Fruit fly (Drosophila melanogaster) whole organism, pupa: ENCODE data around the gene CG4073.

Experiments used
- CG10348 ChIP-seq: fragments of 200-800 bp; sonication (Bioruptor generic); IDR thresholded peaks from 2 replicates; pipeline ENCODE4 v1.3.6; 2022; ENCODE audit warnings: missing biosample characterization, missing genetic modification characterization
- CG12605 ChIP-seq: fragments of 200-800 bp; sonication (Bioruptor generic); IDR thresholded peaks from 2 replicates; pipeline ENCODE4 v1.3.6; 2022; ENCODE audit warnings: missing biosample characterization, missing genetic modification characterization
- CG13204 ChIP-seq: fragments of 200-800 bp; sonication (Bioruptor generic); optimal IDR thresholded peaks from 2 replicates; lab custom pipeline; 2018; ENCODE audit warnings: missing biosample characterization, mild to moderate bottlenecking, missing genetic modification characterization, moderate library complexity
- CG14655 ChIP-seq: fragments of 200-800 bp; sonication (Bioruptor generic); optimal IDR thresholded peaks from 3 replicates; lab custom pipeline; 2017; ENCODE audit warnings: mild to moderate bottlenecking, missing biosample characterization, missing genetic modification reagents, missing genetic modification characterization
- CG15710 ChIP-seq: fragments of 200-800 bp; sonication (Bioruptor generic); optimal IDR thresholded peaks from 2 replicates; lab custom pipeline; 2018; ENCODE audit warnings: missing biosample characterization, mild to moderate bottlenecking, missing genetic modification characterization, moderate library complexity
- CG17806 ChIP-seq: fragments of 200-800 bp; sonication (Bioruptor generic); optimal IDR thresholded peaks from 2 replicates; lab custom pipeline; 2018; ENCODE audit warnings: missing biosample characterization, mild to moderate bottlenecking, missing genetic modification characterization, moderate library complexity
- CG32121 ChIP-seq: fragments of 200-800 bp; sonication (Bioruptor generic); IDR thresholded peaks from 2 replicates; pipeline ENCODE4 v1.3.6; 2022; ENCODE audit warnings: missing biosample characterization, missing genetic modification characterization
- CG34367 ChIP-seq: fragments of 200-800 bp; sonication (Bioruptor generic); optimal IDR thresholded peaks from 2 replicates; lab custom pipeline; 2018; ENCODE audit warnings: missing biosample characterization, mild to moderate bottlenecking, missing genetic modification characterization
- CG4496 ChIP-seq: fragments of 200-800 bp; sonication (Bioruptor generic); IDR thresholded peaks from 3 replicates; pipeline ENCODE4 v1.3.6; 2022; ENCODE audit warnings: missing biosample characterization, missing genetic modification characterization
- CG8159 ChIP-seq: fragments of 200-800 bp; sonication (Bioruptor generic); optimal IDR thresholded peaks from 3 replicates; lab custom pipeline; 2018; ENCODE audit warnings: missing biosample characterization, mild to moderate bottlenecking, missing genetic modification characterization, moderate library complexity
- CG8301 ChIP-seq: fragments of 200-800 bp; sonication (Bioruptor generic); optimal IDR thresholded peaks from 2 replicates; lab custom pipeline; 2018; ENCODE audit warnings: missing biosample characterization, mild to moderate bottlenecking, missing genetic modification characterization
- CG9948 ChIP-seq: fragments of 200-800 bp; sonication (Bioruptor generic); optimal IDR thresholded peaks from 2 replicates; lab custom pipeline; 2018; ENCODE audit warnings: missing biosample characterization, mild to moderate bottlenecking, missing genetic modification characterization, moderate library complexity
- D1 ChIP-seq: fragments of 200-800 bp; sonication (Bioruptor generic); optimal IDR thresholded peaks from 2 replicates; lab custom pipeline; 2018; ENCODE audit warnings: missing biosample characterization, mild to moderate bottlenecking, missing genetic modification characterization, moderate library complexity
- EcR ChIP-seq: fragments of 200-800 bp; sonication (Bioruptor generic); optimal IDR thresholded peaks from 3 replicates; lab custom pipeline; 2019; ENCODE audit warnings: missing biosample characterization, missing genetic modification characterization, mild to moderate bottlenecking, moderate library complexity, missing genetic modification reagents
- Ets98B ChIP-seq: fragments of 200-800 bp; sonication (Bioruptor generic); IDR thresholded peaks from 2 replicates; pipeline ENCODE4 v1.3.6; 2022; ENCODE audit warnings: missing biosample characterization, missing genetic modification characterization
- Pif1A ChIP-seq: fragments of 200-800 bp; sonication (Bioruptor generic); optimal IDR thresholded peaks from 3 replicates; lab custom pipeline; 2016; ENCODE audit warnings: missing biosample characterization, missing genetic modification characterization
- Pif1B ChIP-seq: fragments of 200-800 bp; sonication (Bioruptor generic); optimal IDR thresholded peaks from 3 replicates; lab custom pipeline; 2016; ENCODE audit warnings: missing biosample characterization, missing genetic modification characterization
- Snoo ChIP-seq: fragments of 200-800 bp; sonication (Bioruptor generic); optimal IDR thresholded peaks from 3 replicates; lab custom pipeline; 2017; ENCODE audit warnings: missing biosample characterization, mild to moderate bottlenecking, missing genetic modification characterization, inconsistent platforms
- fd96Ca ChIP-seq: fragments of 200-800 bp; sonication (Bioruptor generic); IDR thresholded peaks from 3 replicates; pipeline ENCODE4 v1.3.6; 2022; ENCODE audit warnings: missing biosample characterization, missing genetic modification characterization
- gl ChIP-seq: fragments of 200-800 bp; sonication (Bioruptor generic); optimal IDR thresholded peaks from 2 replicates; lab custom pipeline; 2018; ENCODE audit warnings: missing biosample characterization, mild to moderate bottlenecking, missing genetic modification characterization
- rn ChIP-seq: fragments of 200-800 bp; sonication (Bioruptor generic); IDR thresholded peaks from 2 replicates; pipeline ENCODE4 v1.3.6; 2022; ENCODE audit warnings: missing biosample characterization, missing genetic modification characterization

The CG4073 gene

dm6 chr3R:10714498-10714897 lies at the start of gene CG4073:
CG4073 (plus strand) TSS chr3R:10714798.
- TF ChIP-seq CG13204 (GFP tag; lab: Kevin White, UChicago) (no peak), CG34367 (tag; lab: Kevin White, UChicago) (no peak), CG4496 (GFP tag; lab: Robert Waterston, UW) (no peak), Ets98B (no peak), CG17806 (tag; lab: Kevin White, UChicago) (no peak), CG32121 (GFP tag; lab: Robert Waterston, UW) (no peak), CG8159 (no peak), CG15710 (no peak), Pif1A (no peak), CG8301 (tag; lab: Kevin White, UChicago) (no peak), CG10348 (GFP tag; lab: Robert Waterston, UW) (no peak), fd96Ca (GFP tag; lab: Robert Waterston, UW) (no peak), CG14655 (GFP tag; lab: Kevin White, UChicago) (no peak), Pif1B (GFP tag; lab: Kevin White, UChicago) (no peak), D1 (tag; lab: Kevin White, UChicago) (no peak), Snoo (tag; lab: Kevin White, UChicago) (no peak), CG12605 (no peak), CG9948 (tag; lab: Kevin White, UChicago) (no peak)

- TF ChIP-seq CG14655 (GFP tag; lab: Kevin White, UChicago), result peak; percentile 61
- peak; percentile 39 for TF ChIP-seq CG8159
- TF ChIP-seq fd96Ca (GFP tag; lab: Robert Waterston, UW), result peak; percentile 80
- TF ChIP-seq CG34367 (tag; lab: Kevin White, UChicago), result peak; percentile 61
- no peak for TF ChIP-seq CG9948 (tag; lab: Kevin White, UChicago)
- TF ChIP-seq Pif1A, result peak; percentile 60
- no peak for TF ChIP-seq CG10348 (GFP tag; lab: Robert Waterston, UW)
- no peak for TF ChIP-seq EcR
- peak; percentile 82 for TF ChIP-seq CG32121 (GFP tag; lab: Robert Waterston, UW)
- peak; percentile 8 for TF ChIP-seq CG17806 (tag; lab: Kevin White, UChicago)
- TF ChIP-seq rn (GFP tag; lab: Robert Waterston, UW), result peak; percentile 69
- TF ChIP-seq CG12605, result peak; percentile 71
- peak; percentile 79 for TF ChIP-seq Ets98B
- no peak for TF ChIP-seq Snoo (tag; lab: Kevin White, UChicago)
- TF ChIP-seq CG13204 (GFP tag; lab: Kevin White, UChicago), result peak; percentile 59
- TF ChIP-seq gl (tag; lab: Kevin White, UChicago), result peak; percentile 63
- peak; percentile 34 for TF ChIP-seq CG15710
- TF ChIP-seq D1 (tag; lab: Kevin White, UChicago), result peak; percentile 53
- peak; percentile 83 for TF ChIP-seq CG4496 (GFP tag; lab: Robert Waterston, UW)
- no peak for TF ChIP-seq Pif1B (GFP tag; lab: Kevin White, UChicago)
- peak; percentile 47 for TF ChIP-seq CG8301 (tag; lab: Kevin White, UChicago)
These were observed 49.7 kb upstream of the CG4073 start for dm6 chr3R:10664942-10665341.

dm6 chr3R:10667964-10668363 lies 46.6 kb upstream of the CG4073 start:
- TF ChIP-seq D1 (tag; lab: Kevin White, UChicago) (no peak), Pif1A (no peak), CG14655 (GFP tag; lab: Kevin White, UChicago) (no peak), Ets98B (no peak), CG4496 (GFP tag; lab: Robert Waterston, UW) (no peak), CG8301 (tag; lab: Kevin White, UChicago) (no peak), gl (tag; lab: Kevin White, UChicago) (no peak), Snoo (tag; lab: Kevin White, UChicago) (no peak), CG34367 (tag; lab: Kevin White, UChicago) (no peak), EcR (no peak)

- TF ChIP-seq CG15710, result peak; percentile 3
- TF ChIP-seq CG14655 (GFP tag; lab: Kevin White, UChicago), result peak; percentile 20
- TF ChIP-seq gl (tag; lab: Kevin White, UChicago), result no peak
- TF ChIP-seq CG8159, result peak; percentile 5
- TF ChIP-seq CG9948 (tag; lab: Kevin White, UChicago), result peak; percentile 5
- peak; percentile 37 for TF ChIP-seq CG17806 (tag; lab: Kevin White, UChicago)
- no peak for TF ChIP-seq CG32121 (GFP tag; lab: Robert Waterston, UW)
- TF ChIP-seq, all 21 proteins: peak for 5
These were observed 44.6 kb upstream of the CG4073 start for dm6 chr3R:10669950-10670349.

- TF ChIP-seq CG14655 (GFP tag; lab: Kevin White, UChicago) (no peak), Pif1A (no peak), CG8301 (tag; lab: Kevin White, UChicago) (no peak), Pif1B (GFP tag; lab: Kevin White, UChicago) (no peak), D1 (tag; lab: Kevin White, UChicago) (no peak), gl (tag; lab: Kevin White, UChicago) (no peak), Ets98B (no peak), CG32121 (GFP tag; lab: Robert Waterston, UW) (no peak), CG10348 (GFP tag; lab: Robert Waterston, UW) (no peak), CG9948 (tag; lab: Kevin White, UChicago) (no peak), Snoo (tag; lab: Kevin White, UChicago) (no peak), CG12605 (no peak), rn (GFP tag; lab: Robert Waterston, UW) (no peak), CG4496 (GFP tag; lab: Robert Waterston, UW) (no peak), fd96Ca (GFP tag; lab: Robert Waterston, UW) (no peak), CG8159 (no peak)
These were observed 41.9 kb upstream of the CG4073 start for dm6 chr3R:10672680-10673079.

dm6 chr3R:10673571-10673970 lies 41.0 kb upstream of the CG4073 start:
- no peak for TF ChIP-seq rn (GFP tag; lab: Robert Waterston, UW)
- peak; percentile 23 for TF ChIP-seq CG15710
- no peak for TF ChIP-seq gl (tag; lab: Kevin White, UChicago)
- TF ChIP-seq Pif1B (GFP tag; lab: Kevin White, UChicago), result no peak
- TF ChIP-seq CG9948 (tag; lab: Kevin White, UChicago), result peak; percentile 14
- no peak for TF ChIP-seq CG10348 (GFP tag; lab: Robert Waterston, UW)
- TF ChIP-seq CG8159, result peak; percentile 19
- TF ChIP-seq, all 21 proteins: peak for 3
